Worm (Caenorhabditis elegans): Measurements from ENCODE around the gene F46F5.13.
"Not testable (repeated sequence)": the region's sequence is repeated elsewhere in the genome, so short reads cannot be mapped to it uniquely, and the experiment has no call there.

F46F5.13 gene

ce11 chrII:848519-848918 is 45.4 kb downstream of the F46F5.13 start, which contains the start of the genes acdh-9 and F28A10.13:
Gene acdh-9, minus strand, starts transcription at chrII:848603.
Gene F28A10.13, plus strand, starts transcription at chrII:848812.
- TF ChIP-seq ama-1 (optimal IDR thresholded peaks at IDR 0.05) (peak; percentile 72), fos-1 (tag; optimal IDR thresholded peaks at IDR 0.05) (peak; percentile 71), crh-2 (tag; optimal IDR thresholded peaks at IDR 0.05) (peak; percentile 64), sma-9 (GFP tag; optimal IDR thresholded peaks at IDR 0.05) (peak; percentile 69), sma-9 (tag; optimal IDR thresholded peaks at IDR 0.05) (no peak), R02D3.7 (tag; optimal IDR thresholded peaks at IDR 0.05) (no peak), F13H6.1 (tag; optimal IDR thresholded peaks at IDR 0.05) (peak; percentile 83), lin-13 (GFP tag; optimal IDR thresholded peaks at IDR 0.05) (peak; percentile 34), mdl-1 (tag; optimal IDR thresholded peaks at IDR 0.05) (peak; percentile 70 to 83), mab-5 (tag; optimal IDR thresholded peaks at IDR 0.05) (no peak), gmeb-1 (tag; optimal IDR thresholded peaks at IDR 0.05) (peak; percentile 44), lsy-2 (tag; optimal IDR thresholded peaks at IDR 0.05) (peak in 1 of 2 experiments; percentile 61), nhr-129 (tag; optimal IDR thresholded peaks at IDR 0.05) (peak; percentile 82), egl-27 (tag; optimal IDR thresholded peaks at IDR 0.05) (no peak), zag-1 (tag; optimal IDR thresholded peaks at IDR 0.05) (no peak), dmd-4 (tag; optimal IDR thresholded peaks at IDR 0.05) (no peak), nhr-6 (tag; optimal IDR thresholded peaks at IDR 0.05) (peak; percentile 11), blmp-1 (tag; optimal IDR thresholded peaks at IDR 0.05; ENCODE audit: insufficient read depth) (peak; percentile 20), C34F6.9 (tag; optimal IDR thresholded peaks at IDR 0.05) (peak; percentile 58)

- not testable (repeated sequence) for TF ChIP-seq sma-3 (GFP tag; optimal IDR thresholded peaks at IDR 0.05); unc-39 (tag; optimal IDR thresholded peaks at IDR 0.05); elt-3 (tag; optimal IDR thresholded peaks at IDR 0.05)
Measured at ce11 chrII:850567-850966, 47.5 kb downstream of the F46F5.13 start, which contains the start of gene F28A10.5. Gene F28A10.5, minus strand, starts transcription at chrII:850667.

Measured in whole organism, L2 larva.